Fruit fly (Drosophila melanogaster): ENCODE data around the gene CG4301.

dm6 chrX:16403811-16404420 is 1.4 kb upstream of the CG4301 start:
- TF ChIP-seq h (optimal IDR thresholded peaks at IDR 0.05) (no peak), psq (optimal IDR thresholded peaks at IDR 0.05) (no peak)
